Fruit fly (Drosophila melanogaster) whole organism, embryonic: ENCODE results near the gene Naxd.

Source experiments
- Bdp1 ChIP-seq: fragments of 200-800 bp; sonication (Bioruptor generic); optimal IDR thresholded peaks from 3 replicates; lab custom pipeline; 2016; ENCODE audit warnings: missing biosample characterization, missing genetic modification characterization
- CG10147 ChIP-seq: fragments of 200-800 bp; sonication (Bioruptor generic); optimal IDR thresholded peaks from 2 replicates; lab custom pipeline; 2019; ENCODE audit warnings: missing biosample characterization, mild to moderate bottlenecking, missing genetic modification characterization, moderate library complexity
- CG10209 ChIP-seq: fragments of 200-800 bp; sonication (Bioruptor generic); optimal IDR thresholded peaks from 3 replicates; lab custom pipeline; 2017; ENCODE audit warnings: missing biosample characterization, mild to moderate bottlenecking, missing genetic modification characterization, missing genetic modification reagents
- CG1233 ChIP-seq: fragments of 200-800 bp; sonication (Bioruptor generic); optimal IDR thresholded peaks from 4 replicates; lab custom pipeline; 2018; ENCODE audit warnings: missing biosample characterization, mild to moderate bottlenecking, missing genetic modification characterization
- CG12391 ChIP-seq: fragments of 200-800 bp; sonication (Bioruptor generic); optimal IDR thresholded peaks from 3 replicates; lab custom pipeline; 2018; ENCODE audit warnings: missing biosample characterization, mild to moderate bottlenecking, missing genetic modification characterization, moderate library complexity
- CG14710 ChIP-seq: fragments of 200-800 bp; sonication (Bioruptor generic); optimal IDR thresholded peaks from 3 replicates; lab custom pipeline; 2019; ENCODE audit warnings: missing biosample characterization, mild to moderate bottlenecking, missing genetic modification characterization, moderate library complexity
- CG15269 ChIP-seq: fragments of 200-800 bp; sonication (Bioruptor generic); optimal IDR thresholded peaks from 2 replicates; lab custom pipeline; 2018; ENCODE audit warnings: missing biosample characterization, mild to moderate bottlenecking, missing genetic modification characterization, moderate library complexity
- CG15514 ChIP-seq: fragments of 200-800 bp; sonication (Bioruptor generic); optimal IDR thresholded peaks from 3 replicates; lab custom pipeline; 2017; ENCODE audit warnings: missing biosample characterization, missing genetic modification characterization, mild to moderate bottlenecking, moderate library complexity, missing genetic modification reagents
- CG16813 ChIP-seq: fragments of 200-800 bp; sonication (Bioruptor generic); IDR thresholded peaks from 3 replicates; pipeline ENCODE4 v1.3.6; 2022; ENCODE audit warnings: missing biosample characterization, missing genetic modification characterization; ENCODE audit not compliant: partially characterized antibody
- CG17359 ChIP-seq: fragments of 200-800 bp; sonication (Bioruptor generic); optimal IDR thresholded peaks from 3 replicates; lab custom pipeline; 2018; ENCODE audit warnings: missing biosample characterization, mild to moderate bottlenecking, missing genetic modification characterization, moderate library complexity
- CG2202 ChIP-seq: fragments of 200-800 bp; sonication (Bioruptor generic); optimal IDR thresholded peaks from 2 replicates; lab custom pipeline; 2018; ENCODE audit warnings: missing biosample characterization, mild to moderate bottlenecking, missing genetic modification characterization
- CG31441 ChIP-seq: fragments of 200-800 bp; sonication (Bioruptor generic); IDR thresholded peaks from 2 replicates; pipeline ENCODE4 v1.3.6; 2022; ENCODE audit warnings: missing biosample characterization, missing genetic modification characterization
- CG34376 ChIP-seq: fragments of 200-800 bp; sonication (Bioruptor generic); optimal IDR thresholded peaks from 2 replicates; lab custom pipeline; 2018; ENCODE audit warnings: missing biosample characterization, mild to moderate bottlenecking, missing genetic modification characterization
- CG4404 ChIP-seq: fragments of 200-800 bp; sonication (Bioruptor generic); IDR thresholded peaks from 2 replicates; pipeline ENCODE4 v1.3.6; 2022; ENCODE audit warnings: missing biosample characterization, missing genetic modification characterization
- CG4424 ChIP-seq: fragments of 200-800 bp; sonication (Bioruptor generic); optimal IDR thresholded peaks from 3 replicates; lab custom pipeline; 2016; ENCODE audit warnings: missing biosample characterization, missing genetic modification characterization
- CG7556 ChIP-seq: fragments of 200-800 bp; sonication (Bioruptor generic); optimal IDR thresholded peaks from 2 replicates; lab custom pipeline; 2017; ENCODE audit warnings: missing biosample characterization, mild to moderate bottlenecking, missing genetic modification characterization
- CG8388 ChIP-seq: fragments of 200-800 bp; sonication (Bioruptor generic); optimal IDR thresholded peaks from 2 replicates; lab custom pipeline; 2019; ENCODE audit warnings: missing biosample characterization, mild to moderate bottlenecking, missing genetic modification characterization, moderate library complexity
- CG9817 ChIP-seq: fragments of 200-800 bp; sonication (Bioruptor generic); optimal IDR thresholded peaks from 2 replicates; lab custom pipeline; 2018; ENCODE audit warnings: missing biosample characterization, mild to moderate bottlenecking, missing genetic modification characterization, moderate library complexity
- Dp ChIP-seq: fragments of 200-800 bp; sonication (Bioruptor generic); optimal IDR thresholded peaks from 2 replicates; lab custom pipeline; 2018; ENCODE audit warnings: missing biosample characterization, mild to moderate bottlenecking, missing genetic modification characterization, moderate library complexity
- Fer2 ChIP-seq: fragments of 200-800 bp; sonication (Bioruptor generic); optimal IDR thresholded peaks from 2 replicates; lab custom pipeline; 2018; ENCODE audit warnings: missing biosample characterization, mild to moderate bottlenecking, missing genetic modification characterization, moderate library complexity
- GATAe ChIP-seq: fragments of 200-800 bp; sonication (Bioruptor generic); conservative IDR thresholded peaks from 2 replicates; pipeline ENCODE4 v1.3.6; 2022; ENCODE audit warnings: missing biosample characterization, missing genetic modification characterization
- HHEX ChIP-seq: fragments of 200-800 bp; sonication (Bioruptor generic); optimal IDR thresholded peaks from 3 replicates; lab custom pipeline; 2017; ENCODE audit warnings: missing biosample characterization, mild to moderate bottlenecking, missing genetic modification characterization, missing genetic modification reagents
- HmgZ ChIP-seq: fragments of 200-800 bp; sonication (Bioruptor generic); optimal IDR thresholded peaks from 2 replicates; lab custom pipeline; 2018; ENCODE audit warnings: missing biosample characterization, mild to moderate bottlenecking, missing genetic modification characterization
- Kr ChIP-seq: fragments of 200-800 bp; sonication (Bioruptor generic); optimal IDR thresholded peaks from 2 replicates; lab custom pipeline; 2017; ENCODE audit warnings: missing biosample characterization, mild to moderate bottlenecking, missing genetic modification characterization
- Mes4 ChIP-seq: fragments of 200-800 bp; sonication (Bioruptor generic); optimal IDR thresholded peaks from 2 replicates; lab custom pipeline; 2016; ENCODE audit warnings: missing biosample characterization, missing genetic modification characterization
- PHDP ChIP-seq: fragments of 200-800 bp; sonication (Bioruptor generic); optimal IDR thresholded peaks from 3 replicates; lab custom pipeline; 2018; ENCODE audit warnings: missing biosample characterization, mild to moderate bottlenecking, missing genetic modification characterization, moderate library complexity
- Ssrp ChIP-seq: fragments of 200-800 bp; sonication (Bioruptor generic); optimal IDR thresholded peaks from 2 replicates; lab custom pipeline; 2018; ENCODE audit warnings: missing biosample characterization, mild to moderate bottlenecking, missing genetic modification characterization, moderate library complexity
- ap ChIP-seq: fragments of 200-800 bp; sonication (Bioruptor generic); IDR thresholded peaks from 2 replicates; pipeline ENCODE4 v1.3.6; 2022; ENCODE audit warnings: missing biosample characterization, missing genetic modification characterization
- az2 ChIP-seq: fragments of 200-800 bp; sonication (Bioruptor generic); optimal IDR thresholded peaks from 3 replicates; lab custom pipeline; 2016; ENCODE audit warnings: missing biosample characterization, missing genetic modification characterization
- bsh ChIP-seq, 2 experiments: fragments of 200-800 bp; sonication (Bioruptor generic); optimal IDR thresholded peaks; 2 replicates each; lab custom pipeline; 2017 to 2018; ENCODE audit warnings: mild to moderate bottlenecking in 2 of 2, missing biosample characterization in 2 of 2, missing genetic modification characterization in 2 of 2, moderate library complexity in 1 of 2
- dysf ChIP-seq: fragments of 200-800 bp; sonication (Bioruptor generic); IDR thresholded peaks from 3 replicates; pipeline ENCODE4 v1.3.6; 2022; ENCODE audit warnings: missing biosample characterization, missing genetic modification characterization
- ewg ChIP-seq: fragments of 200-800 bp; sonication (Bioruptor generic); optimal IDR thresholded peaks from 3 replicates; lab custom pipeline; 2017; ENCODE audit warnings: mild to moderate bottlenecking, missing biosample characterization, missing genetic modification reagents, missing genetic modification characterization
- fru ChIP-seq: fragments of >200 bp; optimal IDR thresholded peaks from 2 replicates; lab custom pipeline; 2017
- ftz-f1 ChIP-seq: fragments of 200-800 bp; sonication (Bioruptor generic); optimal IDR thresholded peaks from 2 replicates; lab custom pipeline; 2016; ENCODE audit warnings: missing biosample characterization, missing genetic modification characterization
- gcm ChIP-seq: fragments of 200-800 bp; sonication (Bioruptor generic); optimal IDR thresholded peaks from 2 replicates; lab custom pipeline; 2019; ENCODE audit warnings: missing biosample characterization, mild to moderate bottlenecking, missing genetic modification characterization, moderate library complexity
- inv ChIP-seq: fragments of 200-800 bp; sonication (Bioruptor generic); IDR thresholded peaks from 2 replicates; pipeline ENCODE4 v1.3.6; 2022; ENCODE audit warnings: missing biosample characterization, missing genetic modification characterization; ENCODE audit not compliant: partially characterized antibody
- maf-S ChIP-seq: fragments of 200-800 bp; sonication (Bioruptor generic); optimal IDR thresholded peaks from 2 replicates; lab custom pipeline; 2016; ENCODE audit warnings: missing biosample characterization, missing genetic modification characterization
- nmo ChIP-seq: fragments of 200-800 bp; sonication (Bioruptor generic); optimal IDR thresholded peaks from 2 replicates; lab custom pipeline; 2018; ENCODE audit warnings: missing biosample characterization, mild to moderate bottlenecking, missing genetic modification characterization, moderate library complexity
- pan ChIP-seq, 4 experiments: fragments of >200 bp in 3 of 4; fragments of 200-800 bp in 1 of 4; sonication (Bioruptor generic) in 1 of 4; optimal IDR thresholded peaks in 3 of 4; IDR thresholded peaks in 1 of 4; 2 replicates each; pipeline versions ENCODE4 v1.3.6 to Lab custom; 2017 to 2022; ENCODE audit warnings: missing biosample characterization in 2 of 4, missing genetic modification characterization in 2 of 4, mixed read lengths in 1 of 4
- peb ChIP-seq: fragments of 200-800 bp; sonication (Bioruptor generic); IDR thresholded peaks from 2 replicates; pipeline ENCODE4 v1.3.6; 2022; ENCODE audit warnings: missing biosample characterization, missing genetic modification characterization
- phol ChIP-seq: fragments of 200-800 bp; sonication (Bioruptor generic); optimal IDR thresholded peaks from 3 replicates; lab custom pipeline; 2018; ENCODE audit warnings: missing biosample characterization, mild to moderate bottlenecking, missing genetic modification characterization, moderate library complexity
- ro ChIP-seq: fragments of 200-800 bp; sonication (Bioruptor generic); IDR thresholded peaks from 2 replicates; pipeline ENCODE4 v1.3.6; 2022; ENCODE audit warnings: missing biosample characterization, missing genetic modification characterization
- row ChIP-seq: fragments of 200-800 bp; sonication (Bioruptor generic); IDR thresholded peaks from 3 replicates; pipeline ENCODE4 v1.3.6; 2022; ENCODE audit warnings: missing biosample characterization, missing genetic modification characterization
- sens ChIP-seq: fragments of 200-800 bp; sonication (Bioruptor generic); peaks from one replicate; lab custom pipeline; 2016; ENCODE audit warnings: missing biosample characterization, missing genetic modification characterization
- sim ChIP-seq: fragments of 200-800 bp; sonication (Bioruptor generic); IDR thresholded peaks from 2 replicates; pipeline ENCODE4 v1.3.6; 2022; ENCODE audit warnings: missing biosample characterization, missing genetic modification characterization
- stc ChIP-seq: fragments of 200-800 bp; sonication (Bioruptor generic); IDR thresholded peaks from 2 replicates; pipeline ENCODE4 v1.3.6; 2022; ENCODE audit warnings: missing biosample characterization, missing genetic modification characterization
- wdn ChIP-seq: fragments of 200-800 bp; sonication (Bioruptor generic); IDR thresholded peaks from 2 replicates; pipeline ENCODE4 v1.3.6; 2022; ENCODE audit warnings: missing biosample characterization, missing genetic modification characterization
- zf30C ChIP-seq: fragments of 200-800 bp; sonication (Bioruptor generic); optimal IDR thresholded peaks from 3 replicates; lab custom pipeline; 2018; ENCODE audit warnings: missing biosample characterization, mild to moderate bottlenecking, missing genetic modification characterization

The Naxd gene

DNA sequence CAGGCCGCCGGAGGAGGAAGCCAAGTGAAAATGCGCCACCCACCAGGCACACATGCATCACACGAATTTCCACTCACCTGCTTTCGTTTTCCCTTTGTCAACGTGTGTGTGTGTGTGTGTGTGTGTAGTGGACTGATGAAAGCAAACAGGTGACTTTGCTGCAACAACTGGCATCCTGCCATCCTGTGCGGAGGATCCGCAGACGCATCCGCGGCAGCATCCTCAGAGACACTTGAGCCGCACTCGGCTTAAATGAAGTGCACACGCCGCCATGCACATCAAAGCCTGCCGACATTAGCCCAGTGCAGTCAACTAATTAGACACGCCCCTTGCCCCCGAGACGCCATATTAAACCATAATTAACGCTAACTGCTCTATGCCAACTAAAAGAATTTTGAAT, 38.7 kb downstream of the Naxd start (continued):
- TF ChIP-seq CG9817 (tag; lab: Kevin White, UChicago): no peak
- no peak for TF ChIP-seq CG10147 (GFP tag; lab: Kevin White, UChicago)
- no peak for TF ChIP-seq ap (GFP tag; lab: Robert Waterston, UW)
- no peak for TF ChIP-seq GATAe (GFP tag; lab: Robert Waterston, UW)
- TF ChIP-seq bsh (GFP tag; optimal IDR thresholded peaks at IDR 0.05; lab: Kevin White, UChicago): peak in 1 of 2 experiments; percentile 22

DNA sequence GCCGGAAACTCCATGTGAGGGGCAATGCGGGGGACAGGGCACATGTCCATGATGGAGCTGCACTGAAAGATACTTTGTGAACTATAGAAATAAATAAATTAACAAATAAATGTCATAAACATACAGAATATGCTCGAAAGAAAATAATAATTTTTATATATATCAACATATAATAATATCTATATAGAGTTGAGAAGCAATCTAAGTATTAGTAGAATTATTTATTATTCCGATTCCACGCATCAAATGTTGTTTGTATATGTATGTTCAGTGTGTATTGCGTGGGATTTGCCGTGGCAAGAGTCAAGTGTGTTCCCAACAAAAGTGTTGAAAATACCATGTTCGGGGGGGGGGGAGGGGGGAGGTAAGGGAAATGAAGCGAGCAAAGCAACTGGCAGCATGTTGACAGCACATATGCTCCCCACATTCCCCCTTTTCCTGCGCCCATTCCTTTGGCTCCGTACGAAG, 40.6 kb downstream of the Naxd start:
- TF ChIP-seq PHDP (tag; lab: Kevin White, UChicago) (peak; percentile 27), CG4404 (no peak), CG12391 (tag; lab: Kevin White, UChicago) (peak; percentile 66), bsh (GFP tag; optimal IDR thresholded peaks at IDR 0.05; lab: Kevin White, UChicago) (peak in 1 of 2 experiments; percentile 70), CG4424 (GFP tag; lab: Kevin White, UChicago) (peak; percentile 11), CG8388 (peak; percentile 42), Dp (GFP tag; lab: Kevin White, UChicago) (no peak), CG10209 (GFP tag; lab: Kevin White, UChicago) (no peak), sens (GFP tag; lab: Kevin White, UChicago) (peak; percentile 69), CG31441 (peak; percentile 71), ftz-f1 (GFP tag; lab: Kevin White, UChicago) (no peak), pan (optimal IDR thresholded peaks at IDR 0.05; lab: Kevin White, UChicago) (no peak), pan (GFP tag; optimal IDR thresholded peaks at IDR 0.05 in 1 of 2, IDR thresholded peaks at IDR 0.05 in 1 of 2) (peak in 1 of 2 experiments; percentile 15), CG15514 (GFP tag; lab: Kevin White, UChicago) (no peak), dysf (GFP tag; lab: Robert Waterston, UW) (0 out of 3 replicates have a peak, but pooled peaks have one; percentile 8), CG7556 (peak; percentile 24), nmo (GFP tag; lab: Kevin White, UChicago) (peak; percentile 48), ewg (peak; percentile 13), maf-S (GFP tag; lab: Kevin White, UChicago) (no peak), ro (GFP tag; lab: Robert Waterston, UW) (no peak), wdn (GFP tag; lab: Robert Waterston, UW) (no peak), Bdp1 (GFP tag; lab: Kevin White, UChicago) (no peak), Mes4 (GFP tag; lab: Kevin White, UChicago) (no peak), CG34376 (no peak), Fer2 (tag; lab: Kevin White, UChicago) (no peak), HHEX (GFP tag; lab: Kevin White, UChicago) (peak; percentile 11), CG2202 (tag; lab: Kevin White, UChicago) (peak; percentile 28), CG14710 (tag; lab: Kevin White, UChicago) (peak; percentile 17), Kr (no peak), HmgZ (tag; lab: Kevin White, UChicago) (no peak), CG15269 (tag; lab: Kevin White, UChicago) (peak; percentile 26), az2 (GFP tag; lab: Kevin White, UChicago) (peak; percentile 34), sim (no peak), inv (no peak), gcm (GFP tag; lab: Kevin White, UChicago) (peak; percentile 41), CG16813 (GFP tag; lab: Robert Waterston, UW) (no peak), fru (lab: Kevin White, UChicago) (no peak), CG17359 (tag; lab: Kevin White, UChicago) (peak; percentile 13), row (peak; percentile 58; the same call in 2 of the 3 replicates), phol (tag; lab: Kevin White, UChicago) (peak; percentile 21), stc (GFP tag; lab: Robert Waterston, UW) (no peak), CG1233 (GFP tag; lab: Kevin White, UChicago) (no peak), peb (GFP tag; lab: Robert Waterston, UW) (no peak), Ssrp (tag; lab: Kevin White, UChicago) (peak; percentile 25), zf30C (GFP tag; lab: Kevin White, UChicago) (peak; percentile 38)
